Worm (Caenorhabditis elegans) whole organism, L2 larva: Measurements from ENCODE around the gene tofu-7.

Source experiments
- Y55F3AM.14 ChIP-seq: fragments of 200-800 bp; sonication (Bioruptor generic); optimal IDR thresholded peaks from 2 replicates; lab custom pipeline; 2018; ENCODE audit warnings: mild to moderate bottlenecking, missing genetic modification characterization, missing compliant biosample characterization
- ama-1 ChIP-seq: fragments of 150-350 bp; optimal IDR thresholded peaks from 2 replicates; lab custom pipeline; 2018; ENCODE audit warnings: inconsistent platforms
- blmp-1 ChIP-seq: sonication (generic microtip); optimal IDR thresholded peaks from 2 replicates; lab custom pipeline; 2017; ENCODE audit warnings: missing genetic modification characterization, mild to moderate bottlenecking, missing compliant biosample characterization, antibody characterized with exemption, moderate library complexity; ENCODE audit not compliant: insufficient read depth
- elt-1 ChIP-seq: fragments of 150-350 bp; optimal IDR thresholded peaks from 2 replicates; lab custom pipeline; 2014; ENCODE audit warnings: missing biosample characterization, missing genetic modification characterization
- fos-1 ChIP-seq: fragments of 150-350 bp; optimal IDR thresholded peaks from 2 replicates; lab custom pipeline; 2014; ENCODE audit warnings: missing biosample characterization, missing genetic modification characterization
- lin-13 ChIP-seq: fragments of 150-350 bp; optimal IDR thresholded peaks from 2 replicates; lab custom pipeline; 2014; ENCODE audit warnings: missing biosample characterization, missing genetic modification reagents, missing genetic modification characterization
- nhr-10 ChIP-seq: sonication (generic microtip); optimal IDR thresholded peaks from 2 replicates; lab custom pipeline; 2017; ENCODE audit warnings: missing biosample characterization, missing genetic modification characterization
- nhr-6 ChIP-seq: fragments of 150-350 bp; optimal IDR thresholded peaks from 2 replicates; lab custom pipeline; 2014; ENCODE audit warnings: missing biosample characterization, missing genetic modification characterization
- sma-3 ChIP-seq: sonication (generic microtip); optimal IDR thresholded peaks from 2 replicates; lab custom pipeline; 2016; ENCODE audit warnings: missing genetic modification reagents, missing genetic modification characterization, missing compliant biosample characterization
- snpc-4 ChIP-seq: fragments of 150-350 bp; optimal IDR thresholded peaks from 2 replicates; lab custom pipeline; 2014; ENCODE audit warnings: missing biosample characterization, missing genetic modification characterization
- ztf-11 ChIP-seq: sonication (generic microtip); optimal IDR thresholded peaks from 2 replicates; lab custom pipeline; 2017; ENCODE audit warnings: missing biosample characterization, missing genetic modification characterization

- TF ChIP-seq nhr-6 (tag; lab: Kevin White, UChicago): no peak
- TF ChIP-seq Y55F3AM.14: no peak
- no peak for TF ChIP-seq fos-1 (tag; lab: Kevin White, UChicago)
- no peak for TF ChIP-seq snpc-4 (tag; lab: Kevin White, UChicago)
- TF ChIP-seq ama-1: no peak
- TF ChIP-seq lin-13 (GFP tag; lab: Kevin White, UChicago): no peak
- TF ChIP-seq ztf-11: no peak
- TF ChIP-seq sma-3 (GFP tag; lab: Kevin White, UChicago): no peak
- TF ChIP-seq blmp-1 (tag; lab: Kevin White, UChicago): no peak
- no peak for TF ChIP-seq elt-1 (tag; lab: Kevin White, UChicago)
- TF ChIP-seq nhr-10: no peak
Measured at ce11 chrIII:7124364-7124763, 39.5 kb upstream of the tofu-7 start, which contains the start of gene B0280.2.
